Worm (Caenorhabditis elegans) whole organism, L4/young adult: ENCODE measurements around the gene K09E4.1.

Source experiments
- W03F9.2 ChIP-seq: fragments of 150-350 bp; optimal IDR thresholded peaks from 2 replicates; lab custom pipeline; 2014; ENCODE audit warnings: missing biosample characterization, missing genetic modification characterization
- dao-5 ChIP-seq: sonication (generic microtip); optimal IDR thresholded peaks from 2 replicates; lab custom pipeline; 2016; ENCODE audit warnings: missing genotype, missing genetic modification characterization, moderate library complexity, missing compliant biosample characterization
- him-1 ChIP-seq: sonication (generic microtip); optimal IDR thresholded peaks from 2 replicates; lab custom pipeline; 2016; ENCODE audit warnings: missing genotype, missing genetic modification reagents, missing genetic modification characterization, missing compliant biosample characterization

DNA sequence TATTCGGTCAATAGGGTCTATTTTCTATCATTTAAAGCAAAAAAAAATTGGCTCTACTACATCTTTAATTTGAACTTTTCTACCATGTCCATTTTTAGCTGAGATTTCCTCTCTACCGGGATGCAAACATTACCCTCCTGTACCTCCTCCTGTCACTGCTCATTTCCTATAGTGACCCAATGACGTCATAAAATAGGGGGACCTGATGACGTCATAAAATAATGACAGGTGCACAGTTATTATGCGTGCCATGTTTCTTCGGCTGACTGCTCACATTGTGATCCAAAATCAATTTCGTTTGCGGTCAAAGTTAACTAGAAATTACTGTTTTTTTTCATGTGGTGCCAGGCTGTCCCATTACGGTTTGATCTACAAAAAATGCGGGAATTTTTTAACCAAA, 49.3 kb downstream of the K09E4.1 start:
- TF ChIP-seq W03F9.2 (tag; lab: Kevin White, UChicago) (no peak), dao-5 (tag; lab: Kevin White, UChicago) (no peak), him-1 (tag; lab: Kevin White, UChicago) (no peak)
